Fruit fly (Drosophila melanogaster) whole organism: ENCODE data around the gene CG6005.

Source experiments
- CG8478 ChIP-seq: fragments of >200 bp; optimal IDR thresholded peaks from 2 replicates; lab custom pipeline; 2018; ENCODE audit warnings: inconsistent platforms
- Dll ChIP-seq: fragments of >200 bp; optimal IDR thresholded peaks from 2 replicates; lab custom pipeline; 2017
- EcR ChIP-seq, 2 experiments: fragments of >200 bp; optimal IDR thresholded peaks; 2 replicates each; lab custom pipeline; 2017; ENCODE audit warnings: missing biosample characterization in 2 of 2, missing genetic modification characterization in 2 of 2, missing genetic modification reagents in 2 of 2
- pan ChIP-seq: fragments of >200 bp; optimal IDR thresholded peaks from 2 replicates; lab custom pipeline; 2017
- psq ChIP-seq: fragments of >200 bp; optimal IDR thresholded peaks from 2 replicates; lab custom pipeline; 2017
- usp ChIP-seq: fragments of >200 bp; optimal IDR thresholded peaks from 2 replicates; lab custom pipeline; 2017; ENCODE audit warnings: missing biosample characterization, missing genetic modification characterization, mixed read lengths

dm6 chr3R:19065474-19065873 is 41.6 kb upstream of the CG6005 start:
- TF ChIP-seq usp (GFP tag; lab: Kevin White, UChicago), result no peak
- no peak for TF ChIP-seq EcR (GFP tag; optimal IDR thresholded peaks at IDR 0.05; lab: Kevin White, UChicago)
- TF ChIP-seq pan (lab: Kevin White, UChicago), result no peak
- TF ChIP-seq CG8478 (lab: Kevin White, UChicago), result no peak
- TF ChIP-seq psq, result no peak
- no peak for TF ChIP-seq Dll (lab: Kevin White, UChicago)
